Fruit fly (Drosophila melanogaster) whole organism, embryonic: ENCODE results near the gene CG4629.

Experiments used
- BEAF-32 ChIP-seq: fragments of 200-800 bp; sonication (Bioruptor generic); optimal IDR thresholded peaks from 3 replicates; lab custom pipeline; 2017; ENCODE audit warnings: missing biosample characterization, missing genetic modification characterization, mild to moderate bottlenecking, moderate library complexity, missing genetic modification reagents
- Blimp-1 ChIP-seq: fragments of 200-800 bp; sonication (Bioruptor generic); optimal IDR thresholded peaks from 3 replicates; lab custom pipeline; 2018; ENCODE audit warnings: missing biosample characterization, missing genetic modification characterization, mild to moderate bottlenecking, moderate library complexity, missing genetic modification reagents
- CG10209 ChIP-seq: fragments of 200-800 bp; sonication (Bioruptor generic); optimal IDR thresholded peaks from 3 replicates; lab custom pipeline; 2017; ENCODE audit warnings: missing biosample characterization, mild to moderate bottlenecking, missing genetic modification characterization, missing genetic modification reagents
- CG10366 ChIP-seq: fragments of 200-800 bp; sonication (Bioruptor generic); IDR thresholded peaks from 2 replicates; pipeline ENCODE4 v1.3.6; 2022; ENCODE audit warnings: missing biosample characterization, missing genetic modification characterization
- CG10565 ChIP-seq: fragments of 200-800 bp; sonication (Bioruptor generic); optimal IDR thresholded peaks from 3 replicates; lab custom pipeline; 2016; ENCODE audit warnings: missing biosample characterization, mild to moderate bottlenecking, missing genetic modification characterization
- CG10979 ChIP-seq: fragments of 200-800 bp; sonication (Bioruptor generic); optimal IDR thresholded peaks from 2 replicates; lab custom pipeline; 2018; ENCODE audit warnings: missing biosample characterization, mild to moderate bottlenecking, missing genetic modification characterization, moderate library complexity
- CG12155 ChIP-seq: fragments of 200-800 bp; sonication (Bioruptor generic); optimal IDR thresholded peaks from 3 replicates; lab custom pipeline; 2016; ENCODE audit warnings: missing biosample characterization, missing genetic modification characterization
- CG12219 ChIP-seq: fragments of 200-800 bp; sonication (Bioruptor generic); optimal IDR thresholded peaks from 3 replicates; lab custom pipeline; 2018; ENCODE audit warnings: missing biosample characterization, mild to moderate bottlenecking, missing genetic modification characterization
- CG15011 ChIP-seq: fragments of 200-800 bp; sonication (Bioruptor generic); optimal IDR thresholded peaks from 3 replicates; lab custom pipeline; 2018; ENCODE audit warnings: missing biosample characterization, mild to moderate bottlenecking, missing genetic modification characterization
- CG17186 ChIP-seq: fragments of 200-800 bp; sonication (Bioruptor generic); optimal IDR thresholded peaks from 3 replicates; lab custom pipeline; 2017; ENCODE audit warnings: missing biosample characterization, missing genetic modification reagents, missing genetic modification characterization
- CG1792 ChIP-seq: fragments of 200-800 bp; sonication (Bioruptor generic); optimal IDR thresholded peaks from 2 replicates; lab custom pipeline; 2016; ENCODE audit warnings: missing biosample characterization, missing genetic modification characterization
- CG1832 ChIP-seq: fragments of 200-800 bp; sonication (Bioruptor generic); optimal IDR thresholded peaks from 2 replicates; lab custom pipeline; 2017; ENCODE audit warnings: missing biosample characterization, mild to moderate bottlenecking, missing genetic modification characterization, inconsistent platforms
- CG2202 ChIP-seq: fragments of 200-800 bp; sonication (Bioruptor generic); optimal IDR thresholded peaks from 2 replicates; lab custom pipeline; 2018; ENCODE audit warnings: missing biosample characterization, mild to moderate bottlenecking, missing genetic modification characterization
- CG30020 ChIP-seq: fragments of 200-800 bp; optimal IDR thresholded peaks from 2 replicates; lab custom pipeline; 2019; ENCODE audit warnings: missing biosample characterization, mild to moderate bottlenecking, missing genetic modification characterization, moderate library complexity
- CG31224 ChIP-seq: fragments of 200-800 bp; sonication (Bioruptor generic); IDR thresholded peaks from 2 replicates; pipeline ENCODE4 v1.3.6; 2022; ENCODE audit warnings: missing biosample characterization, missing genetic modification characterization
- CG3163 ChIP-seq: fragments of 200-800 bp; sonication (Bioruptor generic); optimal IDR thresholded peaks from 3 replicates; lab custom pipeline; 2016; ENCODE audit warnings: missing biosample characterization, missing genetic modification characterization
- CG33557 ChIP-seq: fragments of 200-800 bp; sonication (Bioruptor generic); optimal IDR thresholded peaks from 2 replicates; lab custom pipeline; 2019; ENCODE audit warnings: missing biosample characterization, mild to moderate bottlenecking, missing genetic modification characterization, moderate library complexity
- CG34376 ChIP-seq: fragments of 200-800 bp; sonication (Bioruptor generic); optimal IDR thresholded peaks from 2 replicates; lab custom pipeline; 2018; ENCODE audit warnings: missing biosample characterization, mild to moderate bottlenecking, missing genetic modification characterization
- CG4360 ChIP-seq: fragments of 200-800 bp; sonication (Bioruptor generic); IDR thresholded peaks from 2 replicates; pipeline ENCODE4 v1.3.6; 2022; ENCODE audit warnings: missing biosample characterization, missing genetic modification characterization
- CG4707 ChIP-seq: fragments of 200-800 bp; sonication (Bioruptor generic); optimal IDR thresholded peaks from 2 replicates; lab custom pipeline; 2018; ENCODE audit warnings: missing biosample characterization, mild to moderate bottlenecking, missing genetic modification characterization, moderate library complexity
- CG5245 ChIP-seq: fragments of 200-800 bp; sonication (Bioruptor generic); optimal IDR thresholded peaks from 3 replicates; lab custom pipeline; 2016; ENCODE audit warnings: missing biosample characterization, missing genetic modification characterization
- CG6175 ChIP-seq: fragments of 200-800 bp; sonication (Bioruptor generic); IDR thresholded peaks from 3 replicates; pipeline ENCODE4 v1.3.6; 2022; ENCODE audit warnings: missing biosample characterization, missing genetic modification characterization
- CG6683 ChIP-seq: fragments of 200-800 bp; sonication (Bioruptor generic); optimal IDR thresholded peaks from 2 replicates; lab custom pipeline; 2017; ENCODE audit warnings: missing biosample characterization, mild to moderate bottlenecking, missing genetic modification characterization, missing genetic modification reagents
- CG7987 ChIP-seq: fragments of 200-800 bp; sonication (Bioruptor generic); optimal IDR thresholded peaks from 2 replicates; lab custom pipeline; 2018; ENCODE audit warnings: missing biosample characterization, mild to moderate bottlenecking, missing genetic modification characterization, moderate library complexity
- CG8924 ChIP-seq: fragments of 200-800 bp; optimal IDR thresholded peaks from 3 replicates; lab custom pipeline; 2019; ENCODE audit warnings: missing biosample characterization, mild to moderate bottlenecking, missing genetic modification characterization, moderate library complexity
- CG8944 ChIP-seq: fragments of 200-800 bp; sonication (Bioruptor generic); optimal IDR thresholded peaks from 3 replicates; lab custom pipeline; 2016; ENCODE audit warnings: missing biosample characterization, missing genetic modification characterization
- Doc2 ChIP-seq: fragments of 200-800 bp; sonication (Bioruptor generic); IDR thresholded peaks from 2 replicates; pipeline ENCODE4 v1.3.6; 2022; ENCODE audit warnings: missing biosample characterization, missing genetic modification characterization
- Hr39 ChIP-seq: fragments of >200 bp; optimal IDR thresholded peaks from 2 replicates; lab custom pipeline; 2017
- Hsf ChIP-seq: fragments of 200-800 bp; sonication (Bioruptor generic); optimal IDR thresholded peaks from 3 replicates; lab custom pipeline; 2016; ENCODE audit warnings: missing biosample characterization, missing genetic modification characterization
- Jarid2 ChIP-seq: fragments of 200-800 bp; sonication (Bioruptor generic); optimal IDR thresholded peaks from 3 replicates; lab custom pipeline; 2017; ENCODE audit warnings: mild to moderate bottlenecking, missing biosample characterization, missing genetic modification reagents, missing genetic modification characterization
- Kr ChIP-seq: fragments of 200-800 bp; sonication (Bioruptor generic); optimal IDR thresholded peaks from 2 replicates; lab custom pipeline; 2017; ENCODE audit warnings: missing biosample characterization, mild to moderate bottlenecking, missing genetic modification characterization
- Max ChIP-seq: fragments of 200-800 bp; sonication (Bioruptor generic); optimal IDR thresholded peaks from 2 replicates; lab custom pipeline; 2016; ENCODE audit warnings: missing biosample characterization, mild to moderate bottlenecking, missing genetic modification characterization
- Mes4 ChIP-seq: fragments of 200-800 bp; sonication (Bioruptor generic); optimal IDR thresholded peaks from 2 replicates; lab custom pipeline; 2016; ENCODE audit warnings: missing biosample characterization, missing genetic modification characterization
- Opbp ChIP-seq: fragments of 200-800 bp; sonication (Bioruptor generic); IDR thresholded peaks from 3 replicates; pipeline ENCODE4 v1.3.6; 2022; ENCODE audit warnings: missing biosample characterization, missing genetic modification characterization; ENCODE audit not compliant: partially characterized antibody
- Side ChIP-seq: fragments of 200-800 bp; sonication (Bioruptor generic); optimal IDR thresholded peaks from 2 replicates; lab custom pipeline; 2016; ENCODE audit warnings: missing biosample characterization, missing genetic modification characterization
- ash1 ChIP-seq: fragments of 200-800 bp; sonication (Bioruptor generic); optimal IDR thresholded peaks from 2 replicates; lab custom pipeline; 2018; ENCODE audit warnings: missing biosample characterization, mild to moderate bottlenecking, missing genetic modification characterization
- az2 ChIP-seq: fragments of 200-800 bp; sonication (Bioruptor generic); optimal IDR thresholded peaks from 3 replicates; lab custom pipeline; 2016; ENCODE audit warnings: missing biosample characterization, missing genetic modification characterization
- bcd ChIP-seq: fragments of 200-800 bp; sonication (Bioruptor generic); optimal IDR thresholded peaks from 2 replicates; lab custom pipeline; 2017; ENCODE audit warnings: missing biosample characterization, mild to moderate bottlenecking, missing genetic modification characterization
- chn ChIP-seq: fragments of 200-800 bp; sonication (Bioruptor generic); optimal IDR thresholded peaks from 2 replicates; lab custom pipeline; 2016; ENCODE audit warnings: missing biosample characterization, missing genetic modification characterization
- dimm ChIP-seq: fragments of 200-800 bp; sonication (Bioruptor generic); IDR thresholded peaks from 2 replicates; pipeline ENCODE4 v1.3.6; 2022; ENCODE audit warnings: missing biosample characterization, missing genetic modification characterization
- disco-r ChIP-seq: fragments of 200-800 bp; sonication (Bioruptor generic); optimal IDR thresholded peaks from 2 replicates; lab custom pipeline; 2016; ENCODE audit warnings: missing biosample characterization, missing genetic modification characterization
- dm ChIP-seq: fragments of 200-800 bp; sonication (Bioruptor generic); optimal IDR thresholded peaks from 3 replicates; lab custom pipeline; 2016; ENCODE audit warnings: missing biosample characterization, missing genetic modification characterization
- jing ChIP-seq: fragments of 200-800 bp; sonication (Bioruptor generic); optimal IDR thresholded peaks from 2 replicates; lab custom pipeline; 2018; ENCODE audit warnings: missing biosample characterization, mild to moderate bottlenecking, missing genetic modification characterization
- p53 ChIP-seq: fragments of 200-800 bp; sonication (Bioruptor generic); optimal IDR thresholded peaks from 2 replicates; lab custom pipeline; 2016; ENCODE audit warnings: missing biosample characterization, missing genetic modification characterization
- pfk ChIP-seq: fragments of 200-800 bp; sonication (Bioruptor generic); optimal IDR thresholded peaks from 2 replicates; lab custom pipeline; 2018; ENCODE audit warnings: missing biosample characterization, mild to moderate bottlenecking, missing genetic modification characterization, moderate library complexity
- pnt ChIP-seq: fragments of 200-800 bp; sonication (Bioruptor generic); optimal IDR thresholded peaks from 3 replicates; lab custom pipeline; 2016; ENCODE audit warnings: missing biosample characterization, missing genetic modification characterization
- sisA ChIP-seq: fragments of 200-800 bp; sonication (Bioruptor generic); IDR thresholded peaks from 2 replicates; pipeline ENCODE4 v1.3.6; 2022; ENCODE audit warnings: missing biosample characterization, missing genetic modification characterization
- sr ChIP-seq: fragments of 200-800 bp; sonication (Bioruptor generic); IDR thresholded peaks from 3 replicates; pipeline ENCODE4 v1.3.6; 2022; ENCODE audit warnings: missing biosample characterization, missing genetic modification characterization
- tin ChIP-seq: fragments of 200-800 bp; sonication (Bioruptor generic); optimal IDR thresholded peaks from 3 replicates; lab custom pipeline; 2016; ENCODE audit warnings: missing biosample characterization, missing genetic modification characterization
- vnd ChIP-seq: fragments of 200-800 bp; sonication (Bioruptor generic); IDR thresholded peaks from 3 replicates; pipeline ENCODE4 v1.3.6; 2022; ENCODE audit warnings: missing biosample characterization, missing genetic modification characterization; ENCODE audit not compliant: partially characterized antibody
- wdn ChIP-seq: fragments of 200-800 bp; sonication (Bioruptor generic); IDR thresholded peaks from 2 replicates; pipeline ENCODE4 v1.3.6; 2022; ENCODE audit warnings: missing biosample characterization, missing genetic modification characterization
- zfh2 ChIP-seq: fragments of 200-800 bp; sonication (Bioruptor generic); optimal IDR thresholded peaks from 2 replicates; lab custom pipeline; 2016; ENCODE audit warnings: missing biosample characterization, missing genetic modification characterization

Gene CG4629

dm6 chr2L:1125437-1125836 lies 23.1 kb upstream of the CG4629 start (continued):
- no peak for TF ChIP-seq CG33557 (GFP tag; lab: Kevin White, UChicago)
- TF ChIP-seq CG10209 (GFP tag; lab: Kevin White, UChicago), result no peak
- TF ChIP-seq sr (GFP tag; lab: Robert Waterston, UW), result no peak
- TF ChIP-seq CG1792 (GFP tag; lab: Kevin White, UChicago), result no peak
- no peak for TF ChIP-seq disco-r (GFP tag; lab: Kevin White, UChicago)
- no peak for TF ChIP-seq dimm (GFP tag; lab: Robert Waterston, UW)
- no peak for TF ChIP-seq Max (GFP tag; lab: Kevin White, UChicago)
- TF ChIP-seq CG1832 (GFP tag; lab: Kevin White, UChicago), result no peak
- TF ChIP-seq bcd (GFP tag; lab: Kevin White, UChicago), result no peak
- no peak for TF ChIP-seq tin
- no peak for TF ChIP-seq sisA
- no peak for TF ChIP-seq p53
- peak; percentile 76 for TF ChIP-seq CG34376 (GFP tag; lab: Kevin White, UChicago)
- TF ChIP-seq CG15011, result peak; percentile 24
- no peak for TF ChIP-seq Doc2 (GFP tag; lab: Robert Waterston, UW)
- TF ChIP-seq Blimp-1, result no peak
- TF ChIP-seq Kr, result no peak
- TF ChIP-seq CG10366 (GFP tag; lab: Robert Waterston, UW), result no peak
- no peak for TF ChIP-seq CG10565 (GFP tag; lab: Kevin White, UChicago)
- TF ChIP-seq BEAF-32 (GFP tag; lab: Kevin White, UChicago), result no peak
- TF ChIP-seq CG8944, result no peak
- TF ChIP-seq Hsf (GFP tag; lab: Kevin White, UChicago), result no peak
- no peak for TF ChIP-seq CG7987 (GFP tag; lab: Kevin White, UChicago)
- no peak for TF ChIP-seq CG2202 (tag; lab: Kevin White, UChicago)
- no peak for TF ChIP-seq CG5245 (GFP tag; lab: Kevin White, UChicago)
- TF ChIP-seq CG4360 (GFP tag; lab: Robert Waterston, UW), result no peak
- TF ChIP-seq ash1 (GFP tag; lab: Kevin White, UChicago), result no peak
- TF ChIP-seq jing (GFP tag; lab: Kevin White, UChicago), result no peak
- no peak for TF ChIP-seq Opbp (GFP tag; lab: Robert Waterston, UW)
- TF ChIP-seq Side (GFP tag; lab: Kevin White, UChicago), result no peak
- TF ChIP-seq wdn (GFP tag; lab: Robert Waterston, UW), result 0 out of 2 replicates have a peak, but pooled peaks have one; percentile 7
- no peak for TF ChIP-seq Hr39 (lab: Kevin White, UChicago)
- no peak for TF ChIP-seq Jarid2 (GFP tag; lab: Kevin White, UChicago)
- TF ChIP-seq CG17186 (GFP tag; lab: Kevin White, UChicago), result no peak
- TF ChIP-seq CG31224 (GFP tag; lab: Robert Waterston, UW), result no peak
- no peak for TF ChIP-seq CG12155 (GFP tag; lab: Kevin White, UChicago)
- no peak for TF ChIP-seq chn
- no peak for TF ChIP-seq CG12219
- TF ChIP-seq CG10979 (tag; lab: Kevin White, UChicago), result no peak
- no peak for TF ChIP-seq CG6683
- TF ChIP-seq dm (GFP tag; lab: Kevin White, UChicago), result no peak
- TF ChIP-seq Mes4, result no peak
- TF ChIP-seq zfh2 (GFP tag; lab: Kevin White, UChicago), result no peak
- no peak for TF ChIP-seq pnt (GFP tag; lab: Kevin White, UChicago)
- TF ChIP-seq az2 (GFP tag; lab: Kevin White, UChicago), result no peak
- no peak for TF ChIP-seq CG3163 (GFP tag; lab: Kevin White, UChicago)
- TF ChIP-seq CG6175, result peak; percentile 90; the same call in 2 of the 3 replicates
- TF ChIP-seq vnd (GFP tag; lab: Robert Waterston, UW), result no peak
- TF ChIP-seq pfk (GFP tag; lab: Kevin White, UChicago), result no peak
- no peak for TF ChIP-seq CG4707 (GFP tag; lab: Kevin White, UChicago)
- TF ChIP-seq CG8924 (tag; lab: Kevin White, UChicago), result no peak
- TF ChIP-seq CG30020 (tag; lab: Kevin White, UChicago), result no peak
